Worm (Caenorhabditis elegans): ENCODE measurements around the gene vig-1.

The vig-1 gene

ce11 chrII:1315245-1315644 is 5.6 kb upstream of the vig-1 start:
- TF ChIP-seq aly-1 (tag; optimal IDR thresholded peaks at IDR 0.05) (no peak), scrt-1 (GFP tag; IDR thresholded peaks at IDR 0.05) (no peak), pes-1 (GFP tag; IDR thresholded peaks at IDR 0.05) (no peak), ets-7 (tag; optimal IDR thresholded peaks at IDR 0.05) (no peak), F13C5.2 (tag; optimal IDR thresholded peaks at IDR 0.05) (no peak), ceh-36 (tag; optimal IDR thresholded peaks at IDR 0.05) (no peak), hmg-4 (GFP tag; optimal IDR thresholded peaks at IDR 0.05) (no peak), tbx-37 (GFP tag; conservative IDR thresholded peaks at IDR 0.05) (no peak), hnd-1 (tag; optimal IDR thresholded peaks at IDR 0.05) (no peak), flt-1 (GFP tag; IDR thresholded peaks at IDR 0.05) (no peak), ama-1 (optimal IDR thresholded peaks at IDR 0.05) (no peak)

- TF ChIP-seq hmbx-1 (tag; optimal IDR thresholded peaks at IDR 0.05) (peak; percentile 42), B0310.2 (tag; optimal IDR thresholded peaks at IDR 0.05) (peak; percentile 52), hmg-4 (GFP tag; optimal IDR thresholded peaks at IDR 0.05) (peak; percentile 81), ama-1 (optimal IDR thresholded peaks at IDR 0.05) (peak; percentile 77), sea-1 (GFP tag; conservative IDR thresholded peaks at IDR 0.05) (0 out of 2 replicates have a peak, but pooled peaks have one; percentile 48), flt-1 (GFP tag; IDR thresholded peaks at IDR 0.05) (peak; percentile 64), ets-7 (tag; optimal IDR thresholded peaks at IDR 0.05) (no peak), tbx-37 (GFP tag; conservative IDR thresholded peaks at IDR 0.05) (0 out of 2 replicates have a peak, but pooled peaks have one; percentile 17), pes-1 (GFP tag; IDR thresholded peaks at IDR 0.05) (peak; percentile 72), F13C5.2 (tag; optimal IDR thresholded peaks at IDR 0.05) (peak; percentile 90), aly-1 (tag; optimal IDR thresholded peaks at IDR 0.05) (no peak), tra-4 (tag; optimal IDR thresholded peaks at IDR 0.05) (peak; percentile 38), ceh-36 (tag; optimal IDR thresholded peaks at IDR 0.05) (peak; percentile 49), tbx-11 (GFP tag; IDR thresholded peaks at IDR 0.05) (0 out of 2 replicates have a peak, but pooled peaks have one; percentile 13), scrt-1 (GFP tag; IDR thresholded peaks at IDR 0.05) (no peak), hnd-1 (tag; optimal IDR thresholded peaks at IDR 0.05) (peak; percentile 5), ceh-13 (GFP tag; optimal IDR thresholded peaks at IDR 0.05) (peak; percentile 23)
Measured at ce11 chrII:1320412-1320811, 425 bp upstream of the vig-1 start.

ce11 chrII:1322283-1323173 is 1.7 kb downstream of the vig-1 start:
- TF ChIP-seq B0310.2 (tag; optimal IDR thresholded peaks at IDR 0.05) (no peak), hmg-4 (GFP tag; optimal IDR thresholded peaks at IDR 0.05) (no peak), scrt-1 (GFP tag; IDR thresholded peaks at IDR 0.05) (no peak), hnd-1 (tag; optimal IDR thresholded peaks at IDR 0.05) (no peak), aly-1 (tag; optimal IDR thresholded peaks at IDR 0.05) (no peak), tbx-37 (GFP tag; conservative IDR thresholded peaks at IDR 0.05) (no peak), tbx-11 (GFP tag; IDR thresholded peaks at IDR 0.05) (no peak), ets-7 (tag; optimal IDR thresholded peaks at IDR 0.05) (no peak), ceh-36 (tag; optimal IDR thresholded peaks at IDR 0.05) (no peak), pes-1 (GFP tag; IDR thresholded peaks at IDR 0.05) (no peak), tra-4 (tag; optimal IDR thresholded peaks at IDR 0.05) (no peak), flt-1 (GFP tag; IDR thresholded peaks at IDR 0.05) (no peak), hmbx-1 (tag; optimal IDR thresholded peaks at IDR 0.05) (no peak), F13C5.2 (tag; optimal IDR thresholded peaks at IDR 0.05) (no peak), sea-1 (GFP tag; conservative IDR thresholded peaks at IDR 0.05) (no peak), ceh-13 (GFP tag; optimal IDR thresholded peaks at IDR 0.05) (no peak), ama-1 (optimal IDR thresholded peaks at IDR 0.05) (no peak)

ce11 chrII:1323190-1323651 is 2.4 kb downstream of the vig-1 start:
- TF ChIP-seq ama-1 (optimal IDR thresholded peaks at IDR 0.05): no peak
- no peak for TF ChIP-seq pes-1 (GFP tag; IDR thresholded peaks at IDR 0.05)
- TF ChIP-seq sea-1 (GFP tag; conservative IDR thresholded peaks at IDR 0.05): no peak
- no peak for TF ChIP-seq tra-4 (tag; optimal IDR thresholded peaks at IDR 0.05)
- no peak for TF ChIP-seq scrt-1 (GFP tag; IDR thresholded peaks at IDR 0.05)
- TF ChIP-seq ceh-36 (tag; optimal IDR thresholded peaks at IDR 0.05): no peak

ce11 chrII:1324017-1324416 is 3.2 kb downstream of the vig-1 start:
- no peak for TF ChIP-seq sea-1 (GFP tag; conservative IDR thresholded peaks at IDR 0.05)

- TF ChIP-seq ceh-13 (GFP tag; optimal IDR thresholded peaks at IDR 0.05) (no peak), hnd-1 (tag; optimal IDR thresholded peaks at IDR 0.05) (no peak), B0310.2 (tag; optimal IDR thresholded peaks at IDR 0.05) (no peak), scrt-1 (GFP tag; IDR thresholded peaks at IDR 0.05) (no peak), hmg-4 (GFP tag; optimal IDR thresholded peaks at IDR 0.05) (no peak), tbx-11 (GFP tag; IDR thresholded peaks at IDR 0.05) (no peak), F13C5.2 (tag; optimal IDR thresholded peaks at IDR 0.05) (no peak), tbx-37 (GFP tag; conservative IDR thresholded peaks at IDR 0.05) (no peak)
Measured at ce11 chrII:1325604-1326003, 4.8 kb downstream of the vig-1 start.

- TF ChIP-seq ceh-13 (GFP tag; optimal IDR thresholded peaks at IDR 0.05) (no peak), ama-1 (optimal IDR thresholded peaks at IDR 0.05) (no peak), hnd-1 (tag; optimal IDR thresholded peaks at IDR 0.05) (no peak), B0310.2 (tag; optimal IDR thresholded peaks at IDR 0.05) (no peak), ceh-36 (tag; optimal IDR thresholded peaks at IDR 0.05) (no peak), tra-4 (tag; optimal IDR thresholded peaks at IDR 0.05) (no peak), F13C5.2 (tag; optimal IDR thresholded peaks at IDR 0.05) (no peak), ets-7 (tag; optimal IDR thresholded peaks at IDR 0.05) (no peak), flt-1 (GFP tag; IDR thresholded peaks at IDR 0.05) (no peak), tbx-11 (GFP tag; IDR thresholded peaks at IDR 0.05) (no peak), tbx-37 (GFP tag; conservative IDR thresholded peaks at IDR 0.05) (no peak), scrt-1 (GFP tag; IDR thresholded peaks at IDR 0.05) (no peak), sea-1 (GFP tag; conservative IDR thresholded peaks at IDR 0.05) (no peak)
Measured at ce11 chrII:1326689-1327088, 5.9 kb downstream of the vig-1 start, which contains the start of gene jip-1. Gene jip-1, plus strand, starts transcription at chrII:1326989.
